Fruit fly (Drosophila melanogaster) whole organism, embryonic: ENCODE results near the gene CG45544.

Experiments used
- CG10267 ChIP-seq: fragments of 200-800 bp; sonication (Bioruptor generic); optimal IDR thresholded peaks from 2 replicates; lab custom pipeline; 2018; ENCODE audit warnings: missing biosample characterization, mild to moderate bottlenecking, missing genetic modification characterization, moderate library complexity
- CG10959 ChIP-seq: fragments of 200-800 bp; sonication (Bioruptor generic); IDR thresholded peaks from 2 replicates; pipeline ENCODE4 v1.3.6; 2022; ENCODE audit warnings: missing biosample characterization, missing genetic modification characterization
- CG10979 ChIP-seq: fragments of 200-800 bp; sonication (Bioruptor generic); optimal IDR thresholded peaks from 2 replicates; lab custom pipeline; 2018; ENCODE audit warnings: missing biosample characterization, mild to moderate bottlenecking, missing genetic modification characterization, moderate library complexity
- CG11085 ChIP-seq: fragments of 200-800 bp; sonication (Bioruptor generic); IDR thresholded peaks from 2 replicates; pipeline ENCODE4 v1.3.6; 2022; ENCODE audit warnings: missing biosample characterization, missing genetic modification characterization
- CG11093 ChIP-seq: fragments of 200-800 bp; sonication (Bioruptor generic); IDR thresholded peaks from 3 replicates; pipeline ENCODE4 v1.3.6; 2022; ENCODE audit warnings: missing biosample characterization, missing genetic modification characterization
- CG14050 ChIP-seq: fragments of 200-800 bp; sonication (Bioruptor generic); IDR thresholded peaks from 3 replicates; pipeline ENCODE4 v1.3.6; 2022; ENCODE audit warnings: missing biosample characterization, missing genetic modification characterization
- CG14710 ChIP-seq: fragments of 200-800 bp; sonication (Bioruptor generic); optimal IDR thresholded peaks from 3 replicates; lab custom pipeline; 2019; ENCODE audit warnings: missing biosample characterization, mild to moderate bottlenecking, missing genetic modification characterization, moderate library complexity
- CG15479 ChIP-seq: fragments of 200-800 bp; sonication (Bioruptor generic); optimal IDR thresholded peaks from 3 replicates; lab custom pipeline; 2019; ENCODE audit warnings: missing biosample characterization, mild to moderate bottlenecking, missing genetic modification characterization, moderate library complexity
- CG15696 ChIP-seq: fragments of 200-800 bp; sonication (Bioruptor generic); optimal IDR thresholded peaks from 2 replicates; lab custom pipeline; 2019; ENCODE audit warnings: missing biosample characterization, mild to moderate bottlenecking, missing genetic modification characterization, moderate library complexity
- CG1603 ChIP-seq: fragments of 200-800 bp; sonication (Bioruptor generic); optimal IDR thresholded peaks from 2 replicates; lab custom pipeline; 2019; ENCODE audit warnings: missing biosample characterization, mild to moderate bottlenecking, missing genetic modification characterization, moderate library complexity
- CG16815 ChIP-seq: fragments of 200-800 bp; sonication (Bioruptor generic); optimal IDR thresholded peaks from 3 replicates; lab custom pipeline; 2017; ENCODE audit warnings: missing biosample characterization, mild to moderate bottlenecking, missing genetic modification characterization
- CG17829 ChIP-seq: fragments of 200-800 bp; optimal IDR thresholded peaks from 2 replicates; lab custom pipeline; 2019; ENCODE audit warnings: missing biosample characterization, mild to moderate bottlenecking, missing genetic modification characterization, moderate library complexity
- CG2712 ChIP-seq: fragments of 200-800 bp; optimal IDR thresholded peaks from 3 replicates; lab custom pipeline; 2019; ENCODE audit warnings: missing biosample characterization, mild to moderate bottlenecking, missing genetic modification characterization, moderate library complexity
- CG42726 ChIP-seq: fragments of 200-800 bp; sonication (Bioruptor generic); IDR thresholded peaks from 2 replicates; pipeline ENCODE4 v1.3.6; 2022; ENCODE audit warnings: missing biosample characterization, missing genetic modification characterization; ENCODE audit not compliant: partially characterized antibody
- CG8944 ChIP-seq: fragments of 200-800 bp; sonication (Bioruptor generic); optimal IDR thresholded peaks from 3 replicates; lab custom pipeline; 2016; ENCODE audit warnings: missing biosample characterization, missing genetic modification characterization
- CG9727 ChIP-seq: fragments of 200-800 bp; sonication (Bioruptor generic); optimal IDR thresholded peaks from 3 replicates; lab custom pipeline; 2017; ENCODE audit warnings: missing biosample characterization, mild to moderate bottlenecking, missing genetic modification characterization
- D ChIP-seq, 2 experiments: fragments of 200-800 bp in 1 of 2; fragments of >200 bp in 1 of 2; sonication (Bioruptor generic) in 1 of 2; optimal IDR thresholded peaks; 2 replicates in 1 of 2; 3 replicates in 1 of 2; lab custom pipeline; 2017; ENCODE audit warnings: mild to moderate bottlenecking in 1 of 2, missing biosample characterization in 1 of 2, missing genetic modification characterization in 1 of 2, missing genetic modification reagents in 1 of 2
- Drgx ChIP-seq: fragments of 200-800 bp; sonication (Bioruptor generic); IDR thresholded peaks from 2 replicates; pipeline ENCODE4 v1.3.6; 2022; ENCODE audit warnings: missing biosample characterization, missing genetic modification characterization
- Ets65A ChIP-seq: fragments of 200-800 bp; sonication (Bioruptor generic); peaks from one replicate; lab custom pipeline; 2016; ENCODE audit warnings: missing biosample characterization, missing genetic modification characterization
- H2.0 ChIP-seq: fragments of 200-800 bp; sonication (Bioruptor generic); IDR thresholded peaks from 2 replicates; pipeline ENCODE4 v1.3.6; 2022; ENCODE audit warnings: missing biosample characterization, missing genetic modification characterization
- Kr ChIP-seq: fragments of 200-800 bp; sonication (Bioruptor generic); optimal IDR thresholded peaks from 2 replicates; lab custom pipeline; 2017; ENCODE audit warnings: missing biosample characterization, mild to moderate bottlenecking, missing genetic modification characterization
- Neu2 ChIP-seq: fragments of 200-800 bp; sonication (Bioruptor generic); optimal IDR thresholded peaks from 3 replicates; lab custom pipeline; 2016; ENCODE audit warnings: missing biosample characterization, missing genetic modification characterization, borderline replicate concordance
- Nf-YA ChIP-seq: fragments of 200-800 bp; sonication (Bioruptor generic); IDR thresholded peaks from 2 replicates; pipeline ENCODE4 v1.3.6; 2022; ENCODE audit warnings: missing biosample characterization, missing genetic modification characterization
- ash1 ChIP-seq: fragments of 200-800 bp; sonication (Bioruptor generic); optimal IDR thresholded peaks from 2 replicates; lab custom pipeline; 2018; ENCODE audit warnings: missing biosample characterization, mild to moderate bottlenecking, missing genetic modification characterization
- crol ChIP-seq: fragments of 200-800 bp; sonication (Bioruptor generic); IDR thresholded peaks from 2 replicates; pipeline ENCODE4 v1.3.6; 2022; ENCODE audit warnings: missing biosample characterization, missing genetic modification characterization
- dmrt11E ChIP-seq: fragments of 200-800 bp; sonication (Bioruptor generic); optimal IDR thresholded peaks from 3 replicates; lab custom pipeline; 2018; ENCODE audit warnings: missing biosample characterization, mild to moderate bottlenecking, missing genetic modification characterization, moderate library complexity
- gem ChIP-seq: fragments of 200-800 bp; sonication (Bioruptor generic); optimal IDR thresholded peaks from 2 replicates; lab custom pipeline; 2019; ENCODE audit warnings: missing biosample characterization, mild to moderate bottlenecking, missing genetic modification characterization, moderate library complexity
- gro ChIP-seq: fragments of 200-800 bp; sonication (Bioruptor generic); optimal IDR thresholded peaks from 2 replicates; lab custom pipeline; 2016; ENCODE audit warnings: missing biosample characterization, missing genetic modification characterization
- gsb-n ChIP-seq: fragments of 200-800 bp; sonication (Bioruptor generic); optimal IDR thresholded peaks from 3 replicates; lab custom pipeline; 2018; ENCODE audit warnings: missing biosample characterization, mild to moderate bottlenecking, missing genetic modification characterization
- insv ChIP-seq, 2 experiments: fragments of 200-800 bp; sonication (Bioruptor generic); optimal IDR thresholded peaks; 3 replicates each; lab custom pipeline; 2016 to 2018; ENCODE audit warnings: missing biosample characterization in 2 of 2, missing genetic modification characterization in 2 of 2
- jigr1 ChIP-seq: fragments of 200-800 bp; sonication (Bioruptor generic); IDR thresholded peaks from 3 replicates; pipeline ENCODE4 v1.3.6; 2022; ENCODE audit warnings: missing biosample characterization, missing genetic modification characterization
- jumu ChIP-seq: fragments of 200-800 bp; sonication (Bioruptor generic); optimal IDR thresholded peaks from 3 replicates; lab custom pipeline; 2016; ENCODE audit warnings: missing biosample characterization, missing genetic modification characterization
- kah ChIP-seq: fragments of 200-800 bp; sonication (Bioruptor generic); optimal IDR thresholded peaks from 2 replicates; lab custom pipeline; 2018; ENCODE audit warnings: missing biosample characterization, mild to moderate bottlenecking, missing genetic modification characterization
- kni ChIP-seq: fragments of 200-800 bp; sonication (Bioruptor generic); optimal IDR thresholded peaks from 3 replicates; lab custom pipeline; 2017; ENCODE audit warnings: mild to moderate bottlenecking, missing biosample characterization, missing genetic modification reagents, missing genetic modification characterization
- lmd ChIP-seq: fragments of 200-800 bp; sonication (Bioruptor generic); IDR thresholded peaks from 2 replicates; pipeline ENCODE4 v1.3.6; 2022; ENCODE audit warnings: missing biosample characterization, missing genetic modification characterization
- lola ChIP-seq, 3 experiments: fragments of >200 bp in 2 of 3; fragments of 200-800 bp in 1 of 3; sonication (Bioruptor generic) in 1 of 3; optimal IDR thresholded peaks; 2 replicates each; lab custom pipeline; 2017 to 2019; ENCODE audit warnings: missing biosample characterization in 3 of 3, missing genetic modification characterization in 3 of 3, mild to moderate bottlenecking in 1 of 3, moderate library complexity in 1 of 3
- pros ChIP-seq: fragments of 200-800 bp; sonication (Bioruptor generic); optimal IDR thresholded peaks from 3 replicates; lab custom pipeline; 2019; ENCODE audit warnings: missing biosample characterization, mild to moderate bottlenecking, missing genetic modification characterization, moderate library complexity
- row ChIP-seq: fragments of 200-800 bp; sonication (Bioruptor generic); IDR thresholded peaks from 3 replicates; pipeline ENCODE4 v1.3.6; 2022; ENCODE audit warnings: missing biosample characterization, missing genetic modification characterization
- sens ChIP-seq: fragments of 200-800 bp; sonication (Bioruptor generic); peaks from one replicate; lab custom pipeline; 2016; ENCODE audit warnings: missing biosample characterization, missing genetic modification characterization
- tll ChIP-seq, 2 experiments: fragments of 200-800 bp in 1 of 2; fragments of >200 bp in 1 of 2; sonication (Bioruptor generic) in 1 of 2; optimal IDR thresholded peaks; 2 replicates each; lab custom pipeline; 2017 to 2019; ENCODE audit warnings: missing biosample characterization in 2 of 2, missing genetic modification characterization in 2 of 2, mild to moderate bottlenecking in 1 of 2, moderate library complexity in 1 of 2
- twi ChIP-seq: fragments of 200-800 bp; optimal IDR thresholded peaks from 2 replicates; lab custom pipeline; 2019; ENCODE audit warnings: missing biosample characterization, mild to moderate bottlenecking, missing genetic modification characterization, moderate library complexity
- unpg ChIP-seq: fragments of 200-800 bp; sonication (Bioruptor generic); optimal IDR thresholded peaks from 3 replicates; lab custom pipeline; 2018; ENCODE audit warnings: missing biosample characterization, mild to moderate bottlenecking, missing genetic modification characterization, moderate library complexity
- zen ChIP-seq: fragments of 200-800 bp; sonication (Bioruptor generic); optimal IDR thresholded peaks from 3 replicates; lab custom pipeline; 2018; ENCODE audit warnings: missing biosample characterization, mild to moderate bottlenecking, missing genetic modification characterization, moderate library complexity
- zf30C ChIP-seq: fragments of 200-800 bp; sonication (Bioruptor generic); optimal IDR thresholded peaks from 3 replicates; lab custom pipeline; 2018; ENCODE audit warnings: missing biosample characterization, mild to moderate bottlenecking, missing genetic modification characterization
- zfh1 ChIP-seq: fragments of 200-800 bp; sonication (Bioruptor generic); IDR thresholded peaks from 3 replicates; pipeline ENCODE4 v1.3.6; 2022; ENCODE audit warnings: missing biosample characterization, missing genetic modification characterization

The CG45544 gene

dm6 chr3R:29299758-29300437 lies 43.6 kb downstream of the CG45544 start (continued):
- TF ChIP-seq Drgx (peak; percentile 43; the same call in 1 of the 2 replicates), CG10959 (GFP tag; lab: Robert Waterston, UW) (0 out of 2 replicates have a peak, but pooled peaks have one; percentile 40), sens (GFP tag; lab: Kevin White, UChicago) (peak; percentile 74), Nf-YA (GFP tag; lab: Robert Waterston, UW) (no peak), CG10267 (tag; lab: Kevin White, UChicago) (peak; percentile 29), CG14710 (tag; lab: Kevin White, UChicago) (peak; percentile 26), CG2712 (peak; percentile 53), CG10979 (tag; lab: Kevin White, UChicago) (peak; percentile 53), jigr1 (GFP tag; lab: Robert Waterston, UW) (no peak), Neu2 (no peak), lmd (GFP tag; lab: Robert Waterston, UW) (peak; percentile 4; the same call in 1 of the 2 replicates), Ets65A (peak; percentile 72), gro (no peak), CG11093 (GFP tag; lab: Robert Waterston, UW) (0 out of 3 replicates have a peak, but pooled peaks have one; percentile 10), CG42726 (no peak), dmrt11E (tag; lab: Kevin White, UChicago) (peak; percentile 76), CG1603 (tag; lab: Kevin White, UChicago) (peak; percentile 28), jumu (GFP tag; lab: Kevin White, UChicago) (no peak), kni (GFP tag; lab: Kevin White, UChicago) (peak; percentile 23), twi (tag; lab: Kevin White, UChicago) (peak; percentile 1), CG9727 (GFP tag; lab: Kevin White, UChicago) (peak; percentile 22), zf30C (GFP tag; lab: Kevin White, UChicago) (peak; percentile 67), CG15696 (tag; lab: Kevin White, UChicago) (peak; percentile 13), row (GFP tag; lab: Robert Waterston, UW) (peak; percentile 29; the same call in 2 of the 3 replicates), zfh1 (GFP tag; lab: Robert Waterston, UW) (0 out of 3 replicates have a peak, but pooled peaks have one; percentile 40), gem (tag; lab: Kevin White, UChicago) (peak; percentile 21), H2.0 (no peak), gsb-n (tag; lab: Kevin White, UChicago) (peak; percentile 10), CG16815 (GFP tag; lab: Kevin White, UChicago) (peak; percentile 17), lola (GFP tag; optimal IDR thresholded peaks at IDR 0.05; lab: Kevin White, UChicago) (peak in 1 of 3 experiments; percentile 48)

DNA sequence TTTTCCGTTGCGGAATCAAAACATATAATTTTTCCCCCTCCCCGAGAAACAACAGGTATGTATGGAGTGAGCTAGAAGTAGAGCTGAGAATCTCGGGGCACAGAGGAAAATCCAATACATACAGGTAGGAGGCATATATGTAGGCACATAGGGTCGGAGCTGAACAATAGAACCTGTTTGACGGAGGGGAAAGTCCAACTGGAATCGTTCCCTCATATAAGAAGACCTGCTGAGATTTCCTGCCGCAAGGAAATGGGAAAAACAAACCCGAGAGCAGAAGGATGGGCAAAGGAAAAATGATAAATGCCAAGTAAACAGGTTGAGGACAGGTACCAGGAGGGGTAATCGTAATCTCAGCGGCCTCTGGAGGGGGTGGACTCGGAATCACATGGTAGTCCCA lies 47.8 kb downstream of the CG45544 start:
- no peak for TF ChIP-seq unpg (GFP tag; lab: Kevin White, UChicago)
- no peak for TF ChIP-seq CG11085 (GFP tag; lab: Robert Waterston, UW)
- peak; percentile 10 for TF ChIP-seq CG17829 (tag; lab: Kevin White, UChicago)
- peak in 1 of 2 experiments; percentile 42 for TF ChIP-seq tll (GFP tag; optimal IDR thresholded peaks at IDR 0.05; lab: Kevin White, UChicago)
- TF ChIP-seq CG11093 (GFP tag; lab: Robert Waterston, UW): no peak
- no peak for TF ChIP-seq CG8944
- TF ChIP-seq zen (tag; lab: Kevin White, UChicago): peak; percentile 15
- TF ChIP-seq Kr (GFP tag; lab: Kevin White, UChicago): peak; percentile 9
- peak; percentile 17 for TF ChIP-seq CG15479 (GFP tag; lab: Kevin White, UChicago)
- TF ChIP-seq pros: peak; percentile 35
- no peak for TF ChIP-seq twi (tag; lab: Kevin White, UChicago)
- peak; percentile 67 to 97 for TF ChIP-seq insv (GFP tag; optimal IDR thresholded peaks at IDR 0.05; lab: Kevin White, UChicago)
- no peak for TF ChIP-seq ash1 (GFP tag; lab: Kevin White, UChicago)
- TF ChIP-seq D (optimal IDR thresholded peaks at IDR 0.05; lab: Kevin White, UChicago): peak; percentile 44
- no peak for TF ChIP-seq D (GFP tag; optimal IDR thresholded peaks at IDR 0.05; lab: Kevin White, UChicago)
- TF ChIP-seq kah (GFP tag; lab: Kevin White, UChicago): no peak
- peak; percentile 77 for TF ChIP-seq kni (GFP tag; lab: Kevin White, UChicago)
- peak; percentile 11; the same call in 1 of the 2 replicates for TF ChIP-seq crol
- TF ChIP-seq CG14050 (GFP tag; lab: Robert Waterston, UW): no peak
